Fruit fly (Drosophila melanogaster) whole organism, wandering third instar larva: ENCODE data around the gene CG11899.

Experiments
- Abd-B ChIP-seq: fragments of >200 bp; optimal IDR thresholded peaks from 2 replicates; lab custom pipeline; 2017; ENCODE audit warnings: missing biosample characterization, missing genetic modification characterization
- CG32264 ChIP-seq: fragments of 200-800 bp; sonication (Bioruptor generic); optimal IDR thresholded peaks from 2 replicates; lab custom pipeline; 2016; ENCODE audit warnings: missing biosample characterization, missing genetic modification characterization
- CG9705 ChIP-seq: fragments of 200-800 bp; sonication (Bioruptor generic); optimal IDR thresholded peaks from 2 replicates; lab custom pipeline; 2018; ENCODE audit warnings: missing biosample characterization, mild to moderate bottlenecking, missing genetic modification characterization
- CrebA ChIP-seq: fragments of 200-800 bp; sonication (Bioruptor generic); optimal IDR thresholded peaks from 2 replicates; lab custom pipeline; 2016; ENCODE audit warnings: missing biosample characterization, mild to moderate bottlenecking, missing genetic modification characterization, borderline replicate concordance
- Dif ChIP-seq: fragments of 200-275, 200-300 bp; sonication (Bioruptor generic); optimal IDR thresholded peaks from 2 replicates; lab custom pipeline; 2018; ENCODE audit warnings: missing biosample characterization, missing genetic modification characterization; ENCODE audit not compliant: partially characterized antibody
- HLH106 ChIP-seq: fragments of 200-800 bp; optimal IDR thresholded peaks from 3 replicates; lab custom pipeline; 2019; ENCODE audit warnings: missing biosample characterization, mild to moderate bottlenecking, missing genetic modification characterization, moderate library complexity
- Hnf4 ChIP-seq: fragments of 200-800 bp; sonication (Bioruptor generic); optimal IDR thresholded peaks from 2 replicates; lab custom pipeline; 2016; ENCODE audit warnings: missing biosample characterization, mild to moderate bottlenecking, missing genetic modification characterization
- Hr78 ChIP-seq: fragments of >200 bp; optimal IDR thresholded peaks from 2 replicates; lab custom pipeline; 2017; ENCODE audit warnings: missing biosample characterization, missing genetic modification characterization
- Hr83 ChIP-seq: fragments of 200-300 bp; sonication (Bioruptor generic); optimal IDR thresholded peaks from 2 replicates; lab custom pipeline; 2016; ENCODE audit warnings: missing biosample characterization, mild to moderate bottlenecking, missing genetic modification characterization, moderate library complexity; ENCODE audit not compliant: poor library complexity, severe bottlenecking
- Jra ChIP-seq: sonication (Bioruptor generic); optimal IDR thresholded peaks from 2 replicates; lab custom pipeline; 2016; ENCODE audit warnings: missing biosample characterization, missing genetic modification characterization
- Mio ChIP-seq: sonication (Bioruptor generic); optimal IDR thresholded peaks from 2 replicates; lab custom pipeline; 2016; ENCODE audit warnings: missing biosample characterization, missing genetic modification characterization
- Myc ChIP-seq: fragments of >200 bp; optimal IDR thresholded peaks from 2 replicates; lab custom pipeline; 2017
- N ChIP-seq: fragments of >200 bp; optimal IDR thresholded peaks from 2 replicates; lab custom pipeline; 2018; ENCODE audit warnings: missing biosample characterization, missing external identifiers, missing genetic modification characterization
- OdsH ChIP-seq: fragments of 200-800 bp; sonication (Bioruptor generic); optimal IDR thresholded peaks from 2 replicates; lab custom pipeline; 2016; ENCODE audit warnings: missing biosample characterization, mild to moderate bottlenecking, missing genetic modification characterization
- Rel ChIP-seq, 2 experiments: fragments of 200-800 bp; sonication (Bioruptor generic) in 1 of 2; optimal IDR thresholded peaks; 2 replicates in 1 of 2; 3 replicates in 1 of 2; lab custom pipeline; 2016 to 2019; ENCODE audit warnings: mild to moderate bottlenecking in 2 of 2, missing biosample characterization in 2 of 2, missing genetic modification characterization in 2 of 2, moderate library complexity in 1 of 2
- Vsx2 ChIP-seq: fragments of 200-300, 225-300 bp; sonication (Bioruptor generic); optimal IDR thresholded peaks from 2 replicates; lab custom pipeline; 2018; ENCODE audit warnings: missing biosample characterization, missing genetic modification characterization; ENCODE audit not compliant: partially characterized antibody
- br ChIP-seq: fragments of 200-800 bp; sonication (Bioruptor generic); optimal IDR thresholded peaks from 2 replicates; lab custom pipeline; 2016; ENCODE audit warnings: missing biosample characterization, missing genetic modification characterization
- brk ChIP-seq: fragments of 200-800 bp; sonication (Bioruptor generic); optimal IDR thresholded peaks from 2 replicates; lab custom pipeline; 2016; ENCODE audit warnings: missing biosample characterization, mild to moderate bottlenecking, missing genetic modification characterization
- dl ChIP-seq, 2 experiments: fragments of 175-275, 200-275 bp in 1 of 2; fragments of 200-275 bp in 1 of 2; sonication (Bioruptor generic); optimal IDR thresholded peaks; lab custom pipeline; 2018; ENCODE audit warnings: mild to moderate bottlenecking in 2 of 2, missing biosample characterization in 2 of 2, missing genetic modification characterization in 2 of 2, moderate library complexity in 2 of 2; ENCODE audit not compliant: partially characterized antibody in 2 of 2, insufficient read depth in 1 of 2
- dmrt93B ChIP-seq: fragments of 200-800 bp; sonication (Bioruptor generic); optimal IDR thresholded peaks from 2 replicates; lab custom pipeline; 2018; ENCODE audit warnings: missing biosample characterization, mild to moderate bottlenecking, missing genetic modification characterization
- dsf ChIP-seq: sonication (Bioruptor generic); optimal IDR thresholded peaks from 2 replicates; lab custom pipeline; 2016; ENCODE audit warnings: missing biosample characterization, missing genetic modification characterization, borderline replicate concordance
- ey ChIP-seq: fragments of 200-800 bp; sonication (Bioruptor generic); optimal IDR thresholded peaks from 2 replicates; lab custom pipeline; 2016; ENCODE audit warnings: missing biosample characterization, missing genetic modification characterization
- foxo ChIP-seq, 2 experiments: fragments of 200-800 bp; sonication (Bioruptor generic); optimal IDR thresholded peaks; 2 replicates in 1 of 2; 3 replicates in 1 of 2; lab custom pipeline; 2016 to 2017; ENCODE audit warnings: missing biosample characterization in 2 of 2, missing genetic modification characterization in 2 of 2
- fru ChIP-seq: fragments of 200-800 bp; sonication (Bioruptor generic); optimal IDR thresholded peaks from 3 replicates; lab custom pipeline; 2016; ENCODE audit warnings: missing biosample characterization, mild to moderate bottlenecking, missing genetic modification characterization
- h ChIP-seq: fragments of 200-800 bp; sonication (Bioruptor generic); optimal IDR thresholded peaks from 3 replicates; lab custom pipeline; 2016; ENCODE audit warnings: missing biosample characterization, mild to moderate bottlenecking, missing genetic modification characterization
- jim ChIP-seq: fragments of 175-275, 200-325 bp; sonication (Bioruptor generic); optimal IDR thresholded peaks from 2 replicates; lab custom pipeline; 2016; ENCODE audit warnings: missing biosample characterization, mild to moderate bottlenecking, missing genetic modification characterization
- pan ChIP-seq: fragments of >200 bp; optimal IDR thresholded peaks from 2 replicates; lab custom pipeline; 2017
- rgr ChIP-seq: fragments of 200-800 bp; sonication (Bioruptor generic); optimal IDR thresholded peaks from 3 replicates; lab custom pipeline; 2016; ENCODE audit warnings: missing biosample characterization, mild to moderate bottlenecking, missing genetic modification characterization
- sage ChIP-seq: fragments of 200-800 bp; sonication (Bioruptor generic); optimal IDR thresholded peaks from 2 replicates; lab custom pipeline; 2016; ENCODE audit warnings: missing biosample characterization, mild to moderate bottlenecking, missing genetic modification characterization
- sv ChIP-seq: fragments of 200-800 bp; sonication (Bioruptor generic); optimal IDR thresholded peaks from 3 replicates; lab custom pipeline; 2016; ENCODE audit warnings: missing biosample characterization, missing genetic modification characterization
- tai ChIP-seq: sonication (Bioruptor generic); optimal IDR thresholded peaks from 2 replicates; lab custom pipeline; 2016; ENCODE audit warnings: missing biosample characterization, missing genetic modification characterization
- usp ChIP-seq: fragments of >200 bp; optimal IDR thresholded peaks from 2 replicates; lab custom pipeline; 2017; ENCODE audit warnings: missing biosample characterization, missing genetic modification characterization
- woc ChIP-seq: sonication (Bioruptor generic); optimal IDR thresholded peaks from 2 replicates; lab custom pipeline; 2016; ENCODE audit warnings: missing biosample characterization, mild to moderate bottlenecking, missing genetic modification characterization

The CG11899 gene

dm6 chr3R:29190984-29191383 lies 9.3 kb upstream of the CG11899 start:
- TF ChIP-seq Vsx2 (no peak), Abd-B (GFP tag; lab: Kevin White, UChicago) (no peak), dl (GFP tag; optimal IDR thresholded peaks at IDR 0.05; lab: Kevin White, UChicago; ENCODE audit: insufficient read depth in 1 of 2, partially characterized antibody in 2 of 2) (no peak), tai (GFP tag; lab: Kevin White, UChicago) (no peak), br (GFP tag; lab: Kevin White, UChicago) (no peak), Hnf4 (no peak), woc (GFP tag; lab: Kevin White, UChicago) (no peak), OdsH (GFP tag; lab: Kevin White, UChicago) (no peak), usp (GFP tag; lab: Kevin White, UChicago) (no peak), brk (no peak), CG9705 (GFP tag; lab: Kevin White, UChicago) (no peak), dmrt93B (GFP tag; lab: Kevin White, UChicago) (no peak), CrebA (GFP tag; lab: Kevin White, UChicago) (no peak), jim (no peak), h (GFP tag; lab: Kevin White, UChicago) (no peak), Dif (no peak), sage (GFP tag; lab: Kevin White, UChicago) (no peak), Myc (lab: Kevin White, UChicago) (no peak)

dm6 chr3R:29194957-29195356 lies 5.3 kb upstream of the CG11899 start, which contains the start of gene jus:
Gene jus (minus strand): TSS chr3R:29194994.
- TF ChIP-seq N (GFP tag; lab: Kevin White, UChicago) (no peak), dmrt93B (GFP tag; lab: Kevin White, UChicago) (no peak), sage (GFP tag; lab: Kevin White, UChicago) (no peak), fru (GFP tag; lab: Kevin White, UChicago) (no peak), usp (GFP tag; lab: Kevin White, UChicago) (no peak), CrebA (GFP tag; lab: Kevin White, UChicago) (no peak), rgr (GFP tag; lab: Kevin White, UChicago) (no peak), br (GFP tag; lab: Kevin White, UChicago) (no peak), HLH106 (tag; lab: Kevin White, UChicago) (no peak), Hr78 (GFP tag; lab: Kevin White, UChicago) (no peak), Mio (no peak), Rel (GFP tag; optimal IDR thresholded peaks at IDR 0.05; lab: Kevin White, UChicago) (no peak), Rel (tag; optimal IDR thresholded peaks at IDR 0.05; lab: Kevin White, UChicago) (no peak), CG32264 (GFP tag; lab: Kevin White, UChicago) (no peak), dsf (GFP tag; lab: Kevin White, UChicago) (no peak), CG9705 (GFP tag; lab: Kevin White, UChicago) (no peak), Dif (no peak), tai (GFP tag; lab: Kevin White, UChicago) (no peak), woc (GFP tag; lab: Kevin White, UChicago) (no peak), jim (no peak)

DNA sequence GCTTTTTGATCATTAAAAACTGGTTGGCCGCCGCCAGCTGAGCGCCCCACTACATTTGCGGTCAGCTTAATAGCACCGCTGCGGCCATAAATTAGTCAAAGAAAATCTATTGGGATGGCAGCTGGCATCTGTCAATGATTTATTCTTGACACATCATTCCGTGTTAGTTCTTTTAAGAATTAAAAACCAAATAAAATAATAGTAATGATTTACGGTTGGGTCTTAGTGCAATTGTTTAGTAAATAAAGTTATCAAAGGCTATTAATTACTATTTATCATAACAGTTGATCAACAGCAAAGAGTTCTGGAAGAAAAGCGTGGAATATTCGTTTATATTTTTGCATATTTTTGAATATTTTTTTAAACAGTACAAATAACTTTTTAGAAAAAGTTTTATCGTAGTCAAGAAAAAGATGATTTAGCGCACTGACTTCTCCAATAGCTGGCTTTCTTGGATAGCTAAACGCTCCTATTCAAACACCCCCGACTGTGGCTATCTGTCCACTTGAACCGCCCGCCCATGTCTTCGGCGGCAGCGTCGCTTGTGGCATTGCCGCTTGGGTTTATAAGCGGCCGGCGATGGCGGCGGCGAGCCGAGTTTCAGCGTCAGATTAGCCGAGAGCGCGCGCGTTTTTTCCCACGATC lies 3.2 kb upstream of the CG11899 start, which contains the start of gene CG14515:
TSS of gene CG14515 (plus strand) at position 590 of the 645 bp plus-strand sequence.
- TF ChIP-seq sage (GFP tag; lab: Kevin White, UChicago), result no peak
- no peak for TF ChIP-seq Myc (lab: Kevin White, UChicago)
- no peak for TF ChIP-seq pan (lab: Kevin White, UChicago)
- TF ChIP-seq sv (GFP tag; lab: Kevin White, UChicago), result no peak
- no peak for TF ChIP-seq OdsH (GFP tag; lab: Kevin White, UChicago)
- TF ChIP-seq tai (GFP tag; lab: Kevin White, UChicago), result no peak
- no peak for TF ChIP-seq Dif
- TF ChIP-seq foxo (GFP tag; optimal IDR thresholded peaks at IDR 0.05; lab: Kevin White, UChicago), result no peak
- no peak for TF ChIP-seq usp (GFP tag; lab: Kevin White, UChicago)
- no peak for TF ChIP-seq Vsx2
- TF ChIP-seq Hr83, result no peak
- no peak for TF ChIP-seq ey (GFP tag; lab: Kevin White, UChicago)
- TF ChIP-seq Hr78 (GFP tag; lab: Kevin White, UChicago), result no peak
- TF ChIP-seq Abd-B (GFP tag; lab: Kevin White, UChicago), result no peak
- TF ChIP-seq Hnf4, result no peak
- TF ChIP-seq Jra (GFP tag; lab: Kevin White, UChicago), result no peak
